Fruit fly (Drosophila melanogaster) whole organism, pupa: ENCODE results near the gene Rab39.

Experiments used
- CG12605 ChIP-seq: fragments of 200-800 bp; sonication (Bioruptor generic); IDR thresholded peaks from 2 replicates; pipeline ENCODE4 v1.3.6; 2022; ENCODE audit warnings: missing biosample characterization, missing genetic modification characterization
- CG13204 ChIP-seq: fragments of 200-800 bp; sonication (Bioruptor generic); optimal IDR thresholded peaks from 2 replicates; lab custom pipeline; 2018; ENCODE audit warnings: missing biosample characterization, mild to moderate bottlenecking, missing genetic modification characterization, moderate library complexity
- CG15710 ChIP-seq: fragments of 200-800 bp; sonication (Bioruptor generic); optimal IDR thresholded peaks from 2 replicates; lab custom pipeline; 2018; ENCODE audit warnings: missing biosample characterization, mild to moderate bottlenecking, missing genetic modification characterization, moderate library complexity
- CG17806 ChIP-seq: fragments of 200-800 bp; sonication (Bioruptor generic); optimal IDR thresholded peaks from 2 replicates; lab custom pipeline; 2018; ENCODE audit warnings: missing biosample characterization, mild to moderate bottlenecking, missing genetic modification characterization, moderate library complexity
- CG32121 ChIP-seq: fragments of 200-800 bp; sonication (Bioruptor generic); IDR thresholded peaks from 2 replicates; pipeline ENCODE4 v1.3.6; 2022; ENCODE audit warnings: missing biosample characterization, missing genetic modification characterization
- CG34367 ChIP-seq: fragments of 200-800 bp; sonication (Bioruptor generic); optimal IDR thresholded peaks from 2 replicates; lab custom pipeline; 2018; ENCODE audit warnings: missing biosample characterization, mild to moderate bottlenecking, missing genetic modification characterization
- CG4496 ChIP-seq: fragments of 200-800 bp; sonication (Bioruptor generic); IDR thresholded peaks from 3 replicates; pipeline ENCODE4 v1.3.6; 2022; ENCODE audit warnings: missing biosample characterization, missing genetic modification characterization
- CG8301 ChIP-seq: fragments of 200-800 bp; sonication (Bioruptor generic); optimal IDR thresholded peaks from 2 replicates; lab custom pipeline; 2018; ENCODE audit warnings: missing biosample characterization, mild to moderate bottlenecking, missing genetic modification characterization
- Ets98B ChIP-seq: fragments of 200-800 bp; sonication (Bioruptor generic); IDR thresholded peaks from 2 replicates; pipeline ENCODE4 v1.3.6; 2022; ENCODE audit warnings: missing biosample characterization, missing genetic modification characterization
- Pif1A ChIP-seq: fragments of 200-800 bp; sonication (Bioruptor generic); optimal IDR thresholded peaks from 3 replicates; lab custom pipeline; 2016; ENCODE audit warnings: missing biosample characterization, missing genetic modification characterization
- Pif1B ChIP-seq: fragments of 200-800 bp; sonication (Bioruptor generic); optimal IDR thresholded peaks from 3 replicates; lab custom pipeline; 2016; ENCODE audit warnings: missing biosample characterization, missing genetic modification characterization
- Snoo ChIP-seq: fragments of 200-800 bp; sonication (Bioruptor generic); optimal IDR thresholded peaks from 3 replicates; lab custom pipeline; 2017; ENCODE audit warnings: missing biosample characterization, mild to moderate bottlenecking, missing genetic modification characterization, inconsistent platforms
- gl ChIP-seq: fragments of 200-800 bp; sonication (Bioruptor generic); optimal IDR thresholded peaks from 2 replicates; lab custom pipeline; 2018; ENCODE audit warnings: missing biosample characterization, mild to moderate bottlenecking, missing genetic modification characterization

DNA sequence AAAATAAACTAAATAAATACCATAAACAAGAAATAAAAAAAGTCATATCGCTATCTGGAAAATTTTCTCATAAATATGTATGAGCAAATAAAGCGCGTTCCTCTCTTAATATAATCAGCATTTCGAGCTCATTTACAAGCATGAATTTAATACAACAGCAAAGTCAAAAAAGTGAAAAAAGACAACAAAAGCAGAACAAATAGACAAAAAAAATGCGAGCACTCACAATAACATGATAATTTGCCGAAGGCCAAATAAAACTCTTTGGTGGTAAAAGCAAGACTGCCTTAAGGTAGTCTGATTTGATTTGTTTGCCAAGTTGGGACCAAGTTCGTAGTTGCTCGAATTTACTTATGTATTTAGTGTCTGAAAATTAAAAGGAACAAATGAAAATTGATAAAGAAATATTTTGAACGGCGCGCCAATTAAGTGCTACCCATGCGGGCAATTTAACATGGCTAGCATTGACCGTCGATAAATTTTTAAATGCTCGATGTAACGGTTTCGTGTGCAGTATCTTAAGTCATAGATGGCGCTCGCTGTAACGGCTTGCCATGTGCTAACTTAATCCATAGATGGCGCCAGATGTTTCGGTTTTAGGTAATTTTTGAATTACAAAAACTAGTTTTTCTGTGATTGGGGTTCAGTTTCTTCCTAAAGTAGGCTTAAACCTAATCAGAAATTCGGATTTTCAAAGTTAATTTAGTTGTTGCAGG lies 24.1 kb upstream of the Rab39 start:
- no peak for TF ChIP-seq gl (tag; lab: Kevin White, UChicago)
- TF ChIP-seq CG8301 (tag; lab: Kevin White, UChicago), result no peak
- no peak for TF ChIP-seq Pif1B (GFP tag; lab: Kevin White, UChicago)
- TF ChIP-seq Ets98B (GFP tag; lab: Robert Waterston, UW), result no peak
- no peak for TF ChIP-seq CG13204 (GFP tag; lab: Kevin White, UChicago)
- TF ChIP-seq CG17806 (tag; lab: Kevin White, UChicago), result no peak
- TF ChIP-seq CG34367 (tag; lab: Kevin White, UChicago), result no peak
- TF ChIP-seq CG15710 (tag; lab: Kevin White, UChicago), result no peak
- no peak for TF ChIP-seq CG32121 (GFP tag; lab: Robert Waterston, UW)
- no peak for TF ChIP-seq Snoo
- no peak for TF ChIP-seq Pif1A (GFP tag; lab: Kevin White, UChicago)
- no peak for TF ChIP-seq CG4496
- TF ChIP-seq CG12605 (GFP tag; lab: Robert Waterston, UW), result peak; percentile 47; the same call in 1 of the 2 replicates
